Worm (Caenorhabditis elegans) whole organism, early embryonic: Measurements from ENCODE around the gene C35C5.10.
A peak's percentile ranks its signal among the peaks of the same experiment; 100 is the strongest.

ENCODE experiments used
- ama-1 ChIP-seq: fragments of 150-350 bp; optimal IDR thresholded peaks from 2 replicates; lab custom pipeline; 2014
- ceh-36 ChIP-seq: sonication (generic microtip); optimal IDR thresholded peaks from 2 replicates; lab custom pipeline; 2016; ENCODE audit warnings: missing genetic modification characterization, inconsistent platforms, missing compliant biosample characterization
- flt-1 ChIP-seq: fragments of 200-800 bp; sonication (Bioruptor generic); IDR thresholded peaks from 2 replicates; pipeline ENCODE4 v1.3.6; 2022; ENCODE audit warnings: missing genetic modification characterization, missing compliant biosample characterization
- hmg-4 ChIP-seq: fragments of 200-800 bp; sonication (Bioruptor generic); optimal IDR thresholded peaks from 2 replicates; lab custom pipeline; 2018; ENCODE audit warnings: mild to moderate bottlenecking, missing genetic modification characterization, missing compliant biosample characterization
- pes-1 ChIP-seq: fragments of 200-800 bp; sonication (Bioruptor generic); IDR thresholded peaks from 2 replicates; pipeline ENCODE4 v1.3.6; 2022; ENCODE audit warnings: missing genetic modification reagents, missing genetic modification characterization, missing compliant biosample characterization
- sea-1 ChIP-seq: fragments of 200-800 bp; sonication (Bioruptor generic); conservative IDR thresholded peaks from 2 replicates; pipeline ENCODE4 v1.3.6; 2022; ENCODE audit warnings: missing genetic modification characterization, missing compliant biosample characterization
- tbx-11 ChIP-seq: fragments of 200-800 bp; sonication (Bioruptor generic); IDR thresholded peaks from 2 replicates; pipeline ENCODE4 v1.3.6; 2022; ENCODE audit warnings: missing genetic modification characterization, missing compliant biosample characterization
- tra-4 ChIP-seq: sonication (generic microtip); optimal IDR thresholded peaks from 2 replicates; lab custom pipeline; 2017; ENCODE audit warnings: missing genetic modification characterization, missing compliant biosample characterization

- TF ChIP-seq ama-1 (lab: Kevin White, UChicago) (no peak), tbx-11 (GFP tag; lab: Robert Waterston, UW) (peak; percentile 61; the same call in 1 of the 2 replicates), pes-1 (GFP tag; lab: Robert Waterston, UW) (peak; percentile 83), flt-1 (peak; percentile 64), tra-4 (tag; lab: Kevin White, UChicago) (peak; percentile 98), hmg-4 (GFP tag; lab: Kevin White, UChicago) (peak; percentile 92), sea-1 (GFP tag; lab: Robert Waterston, UW) (peak; percentile 87), ceh-36 (peak; percentile 92)
Measured at ce11 chrX:11605766-11606490, 49.9 kb downstream of the C35C5.10 start.
